Worm (Caenorhabditis elegans) whole organism, L1 larva: ENCODE data around the gene ska-3.

Experiments
- C34B4.2 ChIP-seq: sonication (generic microtip); optimal IDR thresholded peaks from 2 replicates; lab custom pipeline; 2017; ENCODE audit warnings: mild to moderate bottlenecking, missing genetic modification characterization, missing compliant biosample characterization
- F16B12.6 ChIP-seq: fragments of 150-350 bp; optimal IDR thresholded peaks from 2 replicates; lab custom pipeline; 2014; ENCODE audit warnings: missing biosample characterization, missing genetic modification characterization
- Y116A8C.19 ChIP-seq: sonication (generic microtip); optimal IDR thresholded peaks from 2 replicates; lab custom pipeline; 2016; ENCODE audit warnings: missing compliant biosample characterization, missing genetic modification characterization, borderline replicate concordance
- ceh-8 ChIP-seq: fragments of 200-800 bp; sonication (Bioruptor generic); optimal IDR thresholded peaks from 2 replicates; lab custom pipeline; 2018; ENCODE audit warnings: mild to moderate bottlenecking, missing genetic modification characterization, moderate library complexity, missing compliant biosample characterization
- ceh-88 ChIP-seq: fragments of 200-800 bp; sonication (Bioruptor generic); IDR thresholded peaks from 2 replicates; pipeline ENCODE4 v1.3.6; 2022; ENCODE audit warnings: missing genetic modification characterization, missing compliant biosample characterization
- ceh-90 ChIP-seq: sonication (generic microtip); optimal IDR thresholded peaks from 2 replicates; lab custom pipeline; 2016; ENCODE audit warnings: missing genetic modification characterization, missing compliant biosample characterization
- ces-1 ChIP-seq: fragments of 150-350 bp; optimal IDR thresholded peaks from 2 replicates; lab custom pipeline; 2014; ENCODE audit warnings: missing biosample characterization, missing genetic modification reagents, missing genetic modification characterization
- dpl-1 ChIP-seq, 3 experiments: fragments of 150-350 bp in 2 of 3; sonication (generic microtip) in 1 of 3; optimal IDR thresholded peaks; 2 replicates each; lab custom pipeline; 2014 to 2017; ENCODE audit warnings: missing biosample characterization in 3 of 3, missing genetic modification characterization in 3 of 3, missing genetic modification reagents in 3 of 3
- efl-1 ChIP-seq, 4 experiments: fragments of 150-350 bp; optimal IDR thresholded peaks in 3 of 4; peaks in 1 of 4; 1 replicate in 1 of 4; 2 replicates in 3 of 4; lab custom pipeline; 2014; ENCODE audit warnings: missing biosample characterization in 2 of 4, missing genetic modification characterization in 2 of 4, missing genetic modification reagents in 2 of 4
- elt-3 ChIP-seq, 6 experiments: fragments of 150-350 bp in 1 of 6; sonication (generic microtip); optimal IDR thresholded peaks; 2 replicates each; lab custom pipeline; 2017 to 2018; ENCODE audit warnings: missing biosample characterization in 6 of 6, missing genetic modification characterization in 6 of 6, inconsistent platforms in 1 of 6
- fkh-10 ChIP-seq: sonication (generic microtip); optimal IDR thresholded peaks from 2 replicates; lab custom pipeline; 2017; ENCODE audit warnings: missing biosample characterization, missing genetic modification reagents, missing genetic modification characterization
- fkh-4 ChIP-seq: sonication (generic microtip); optimal IDR thresholded peaks from 2 replicates; lab custom pipeline; 2016; ENCODE audit warnings: missing compliant biosample characterization, missing genetic modification characterization, borderline replicate concordance
- hlh-17 ChIP-seq: fragments of 200-800 bp; sonication (Bioruptor generic); optimal IDR thresholded peaks from 2 replicates; lab custom pipeline; 2018; ENCODE audit warnings: missing genetic modification characterization, mild to moderate bottlenecking, missing compliant biosample characterization, moderate library complexity, borderline replicate concordance
- hpl-2 ChIP-seq: fragments of 150-350 bp; optimal IDR thresholded peaks from 2 replicates; lab custom pipeline; 2014; ENCODE audit warnings: missing biosample characterization, missing genetic modification reagents, missing genetic modification characterization
- irx-1 ChIP-seq: sonication (generic microtip); optimal IDR thresholded peaks from 2 replicates; lab custom pipeline; 2016; ENCODE audit warnings: missing genetic modification characterization, missing compliant biosample characterization
- jun-1 ChIP-seq: fragments of 150-350 bp; optimal IDR thresholded peaks from 2 replicates; lab custom pipeline; 2014; ENCODE audit warnings: missing biosample characterization, missing genetic modification reagents, missing genetic modification characterization
- lin-14 ChIP-seq: fragments of 200-800 bp; sonication (Bioruptor generic); optimal IDR thresholded peaks from 2 replicates; lab custom pipeline; 2018; ENCODE audit warnings: mild to moderate bottlenecking, missing genetic modification characterization, moderate library complexity, missing compliant biosample characterization
- lin-15B ChIP-seq: fragments of 150-350 bp; sonication (generic microtip); optimal IDR thresholded peaks from 3 replicates; lab custom pipeline; 2014; ENCODE audit warnings: missing biosample characterization, missing genetic modification characterization
- lin-35 ChIP-seq, 2 experiments: fragments of 150-350 bp; optimal IDR thresholded peaks; 2 replicates each; lab custom pipeline; 2014; ENCODE audit warnings: missing biosample characterization in 2 of 2, missing genetic modification characterization in 2 of 2, missing genetic modification reagents in 2 of 2
- lsy-2 ChIP-seq, 2 experiments: fragments of 150-350 bp; optimal IDR thresholded peaks; 2 replicates each; lab custom pipeline; 2014; ENCODE audit warnings: missing biosample characterization in 2 of 2, missing genetic modification characterization in 2 of 2
- mab-9 ChIP-seq: fragments of 200-800 bp; sonication (Bioruptor generic); IDR thresholded peaks from 2 replicates; pipeline ENCODE4 v1.3.6; 2022; ENCODE audit warnings: missing genetic modification reagents, missing genetic modification characterization, missing compliant biosample characterization
- mef-2 ChIP-seq: fragments of 150-350 bp; optimal IDR thresholded peaks from 2 replicates; lab custom pipeline; 2014; ENCODE audit warnings: missing biosample characterization, missing genetic modification characterization
- nhr-20 ChIP-seq: sonication (generic microtip); optimal IDR thresholded peaks from 2 replicates; lab custom pipeline; 2016; ENCODE audit warnings: mild to moderate bottlenecking, missing genetic modification characterization, missing compliant biosample characterization
- nhr-237 ChIP-seq: fragments of 150-350 bp; optimal IDR thresholded peaks from 2 replicates; lab custom pipeline; 2014; ENCODE audit warnings: missing biosample characterization, missing genetic modification characterization
- nhr-47 ChIP-seq: sonication (generic microtip); optimal IDR thresholded peaks from 2 replicates; lab custom pipeline; 2016; ENCODE audit warnings: mild to moderate bottlenecking, missing genetic modification characterization, moderate library complexity, missing compliant biosample characterization
- nhr-71 ChIP-seq: sonication (generic microtip); optimal IDR thresholded peaks from 2 replicates; lab custom pipeline; 2016; ENCODE audit warnings: mild to moderate bottlenecking, missing genetic modification characterization, moderate library complexity, missing compliant biosample characterization
- nhr-90 ChIP-seq: sonication (generic microtip); optimal IDR thresholded peaks from 2 replicates; lab custom pipeline; 2016; ENCODE audit warnings: mild to moderate bottlenecking, missing genetic modification characterization, missing compliant biosample characterization; ENCODE audit not compliant: poor library complexity
- pag-3 ChIP-seq: sonication (generic microtip); optimal IDR thresholded peaks from 2 replicates; lab custom pipeline; 2017; ENCODE audit warnings: missing genetic modification characterization, mild to moderate bottlenecking, missing compliant biosample characterization, antibody characterized with exemption, borderline replicate concordance; ENCODE audit not compliant: insufficient read depth
- rnt-1 ChIP-seq: sonication (generic microtip); optimal IDR thresholded peaks from 2 replicates; lab custom pipeline; 2016; ENCODE audit warnings: mild to moderate bottlenecking, missing genetic modification characterization, moderate library complexity, missing compliant biosample characterization
- skn-1 ChIP-seq: fragments of 150-350 bp; optimal IDR thresholded peaks from 2 replicates; lab custom pipeline; 2014; ENCODE audit warnings: missing biosample characterization, missing genetic modification characterization
- snpc-4 ChIP-seq: fragments of 150-350 bp; optimal IDR thresholded peaks from 2 replicates; lab custom pipeline; 2014; ENCODE audit warnings: missing biosample characterization, missing genetic modification characterization
- snu-23 ChIP-seq: sonication (generic microtip); optimal IDR thresholded peaks from 2 replicates; lab custom pipeline; 2016; ENCODE audit warnings: missing genetic modification characterization, missing compliant biosample characterization
- sptf-1 ChIP-seq: fragments of 150-350 bp; optimal IDR thresholded peaks from 2 replicates; lab custom pipeline; 2014; ENCODE audit warnings: missing biosample characterization, missing genetic modification characterization
- tlp-1 ChIP-seq: fragments of 150-350 bp; optimal IDR thresholded peaks from 2 replicates; lab custom pipeline; 2014; ENCODE audit warnings: missing biosample characterization, missing genetic modification characterization
- unc-130 ChIP-seq: fragments of 150-350 bp; optimal IDR thresholded peaks from 2 replicates; lab custom pipeline; 2017; ENCODE audit warnings: missing biosample characterization, missing genetic modification characterization, inconsistent platforms
- unc-62 ChIP-seq: fragments of 150-350 bp; optimal IDR thresholded peaks from 2 replicates; lab custom pipeline; 2014; ENCODE audit warnings: missing biosample characterization, missing genetic modification reagents, missing genetic modification characterization
- vab-15 ChIP-seq: sonication (generic microtip); optimal IDR thresholded peaks from 2 replicates; lab custom pipeline; 2017; ENCODE audit warnings: missing genotype, mild to moderate bottlenecking, missing genetic modification characterization, missing compliant biosample characterization
- zip-4 ChIP-seq: fragments of 200-800 bp; sonication (Bioruptor generic); optimal IDR thresholded peaks from 2 replicates; lab custom pipeline; 2018; ENCODE audit warnings: mild to moderate bottlenecking, missing genetic modification characterization, moderate library complexity, missing compliant biosample characterization
- ztf-11 ChIP-seq, 2 experiments: sonication (generic microtip); optimal IDR thresholded peaks; 2 replicates each; lab custom pipeline; 2016 to 2017; ENCODE audit warnings: missing genetic modification characterization in 2 of 2, missing biosample characterization in 1 of 2, missing compliant biosample characterization in 1 of 2

Gene ska-3

DNA sequence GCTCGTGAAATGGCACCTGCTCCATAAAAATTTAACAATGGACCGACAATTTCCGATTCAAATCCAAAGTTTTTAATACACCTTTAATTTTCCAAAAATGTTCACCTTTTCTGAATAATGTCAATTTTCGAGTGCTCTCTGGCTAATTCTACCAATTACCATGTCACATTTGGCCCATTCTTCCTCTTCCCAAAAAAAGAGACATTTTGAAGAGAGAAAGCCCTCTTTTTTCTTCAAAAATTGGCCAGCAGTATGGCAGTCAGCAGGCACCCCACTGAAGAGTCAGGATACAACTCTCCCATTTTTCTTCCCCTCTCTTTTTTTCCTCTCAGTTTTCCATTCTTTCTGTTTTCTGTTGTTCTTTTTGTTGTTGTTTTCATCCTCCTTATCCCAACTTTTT is 44.3 kb downstream of the ska-3 start:
- peak; percentile 48 for TF ChIP-seq lin-14 (GFP tag; lab: Kevin White, UChicago)
- TF ChIP-seq skn-1, result no peak

DNA sequence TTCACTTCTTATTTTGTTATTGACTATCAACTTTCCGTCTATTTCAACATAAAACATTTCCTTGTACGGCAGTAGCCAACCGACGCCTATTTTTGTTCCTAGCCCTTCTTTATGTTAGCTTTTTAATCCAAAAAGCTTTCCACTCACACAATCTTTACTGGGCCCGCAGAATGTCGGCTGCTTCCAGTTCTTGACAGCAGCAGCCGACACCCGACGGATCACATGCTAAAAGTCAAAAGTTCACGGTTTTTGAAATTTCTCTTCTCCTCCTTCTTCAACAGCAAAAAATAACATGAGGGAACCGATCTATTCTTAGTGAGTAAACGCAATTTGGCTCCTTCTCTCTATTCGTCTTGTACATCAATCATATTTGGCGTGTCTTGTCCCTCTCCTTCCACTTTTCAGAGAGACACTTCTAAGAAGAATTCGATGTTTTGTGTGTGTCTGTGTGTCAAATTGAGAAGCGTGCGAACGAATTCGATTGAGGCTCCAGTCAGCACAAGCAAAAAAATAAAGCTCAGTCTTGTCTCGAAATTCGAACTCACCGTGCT is 46.3 kb downstream of the ska-3 start:
- no peak for TF ChIP-seq hpl-2 (GFP tag; lab: Kevin White, UChicago)
- no peak for TF ChIP-seq ceh-88
- no peak for TF ChIP-seq ztf-11 (tag; optimal IDR thresholded peaks at IDR 0.05; lab: Kevin White, UChicago)
- no peak for TF ChIP-seq tlp-1 (tag; lab: Kevin White, UChicago)
- TF ChIP-seq rnt-1 (tag; lab: Kevin White, UChicago), result no peak
- no peak for TF ChIP-seq elt-3 (tag; optimal IDR thresholded peaks at IDR 0.05; lab: Kevin White, UChicago)
- TF ChIP-seq snpc-4, result peak; percentile 87
- TF ChIP-seq irx-1 (tag; lab: Kevin White, UChicago), result no peak
- TF ChIP-seq F16B12.6 (tag; lab: Kevin White, UChicago), result no peak
- TF ChIP-seq fkh-10 (GFP tag; lab: Kevin White, UChicago), result peak; percentile 89
- TF ChIP-seq unc-130, result no peak
- no peak for TF ChIP-seq dpl-1 (GFP tag; optimal IDR thresholded peaks at IDR 0.05; lab: Kevin White, UChicago)
- TF ChIP-seq mab-9 (GFP tag; lab: Robert Waterston, UW), result no peak
- TF ChIP-seq C34B4.2 (tag; lab: Kevin White, UChicago), result no peak
- TF ChIP-seq mef-2, result no peak
- TF ChIP-seq fkh-4 (tag; lab: Kevin White, UChicago), result no peak
- no peak for TF ChIP-seq unc-62 (GFP tag; lab: Kevin White, UChicago)
- TF ChIP-seq pag-3 (tag; lab: Kevin White, UChicago), result no peak
- no peak for TF ChIP-seq nhr-237 (tag; lab: Kevin White, UChicago)
- no peak for TF ChIP-seq Y116A8C.19
- TF ChIP-seq ces-1 (GFP tag; lab: Kevin White, UChicago), result peak; percentile 45
- TF ChIP-seq vab-15, result no peak
- TF ChIP-seq lin-14 (GFP tag; lab: Kevin White, UChicago), result peak; percentile 69
- no peak for TF ChIP-seq lin-15B (tag; lab: Kevin White, UChicago)
- no peak for TF ChIP-seq sptf-1 (tag; lab: Kevin White, UChicago)
- TF ChIP-seq jun-1, result no peak
- no peak for TF ChIP-seq hlh-17 (GFP tag; lab: Kevin White, UChicago)

ce11 chrIII:5630350-5630749 is 48.5 kb downstream of the ska-3 start:
- no peak for TF ChIP-seq nhr-20
- no peak for TF ChIP-seq zip-4 (GFP tag; lab: Kevin White, UChicago)
- no peak for TF ChIP-seq hlh-17 (GFP tag; lab: Kevin White, UChicago)
- TF ChIP-seq nhr-90, result no peak
- TF ChIP-seq snu-23 (GFP tag; lab: Kevin White, UChicago), result peak; percentile 2
- TF ChIP-seq pag-3 (tag; lab: Kevin White, UChicago), result no peak
- peak; percentile 42 for TF ChIP-seq nhr-71 (tag; lab: Kevin White, UChicago)
- no peak for TF ChIP-seq lin-35 (GFP tag; optimal IDR thresholded peaks at IDR 0.05; lab: Kevin White, UChicago)
- no peak for TF ChIP-seq ceh-8 (GFP tag; lab: Kevin White, UChicago)
- peak; percentile 48 for TF ChIP-seq rnt-1 (tag; lab: Kevin White, UChicago)
- peak; percentile 40 for TF ChIP-seq lin-14 (GFP tag; lab: Kevin White, UChicago)
- peak; percentile 63 for TF ChIP-seq unc-130
- TF ChIP-seq lsy-2 (tag; optimal IDR thresholded peaks at IDR 0.05; lab: Kevin White, UChicago), result peak in 1 of 2 experiments; percentile 21
- TF ChIP-seq efl-1 (optimal IDR thresholded peaks at IDR 0.05; lab: Kevin White, UChicago), result no peak
- peak in 1 of 2 experiments; percentile 72 for TF ChIP-seq efl-1 (GFP tag; optimal IDR thresholded peaks at IDR 0.05 in 1 of 2; lab: Kevin White, UChicago)
- TF ChIP-seq hpl-2 (GFP tag; lab: Kevin White, UChicago), result no peak
- TF ChIP-seq nhr-47, result no peak
- no peak for TF ChIP-seq ceh-90
- TF ChIP-seq vab-15, result no peak
- TF ChIP-seq, all 84 proteins: peak for 7
